Fruit fly (Drosophila melanogaster) whole organism, adult: Measurements from ENCODE around the gene Nlg4.

Source experiments
- CG11617 ChIP-seq: fragments of 200-800 bp; sonication (Bioruptor generic); optimal IDR thresholded peaks from 2 replicates; lab custom pipeline; 2017; ENCODE audit warnings: mild to moderate bottlenecking, missing biosample characterization, missing genetic modification reagents, missing genetic modification characterization
- CG14711 ChIP-seq: fragments of 200-800 bp; sonication (Bioruptor generic); optimal IDR thresholded peaks from 2 replicates; lab custom pipeline; 2018; ENCODE audit warnings: missing biosample characterization, mild to moderate bottlenecking, missing genetic modification characterization, moderate library complexity
- CG1620 ChIP-seq: fragments of 200-800 bp; sonication (Bioruptor generic); optimal IDR thresholded peaks from 2 replicates; lab custom pipeline; 2016; ENCODE audit warnings: missing biosample characterization, missing genetic modification characterization
- CG33017 ChIP-seq: fragments of 200-800 bp; sonication (Bioruptor generic); optimal IDR thresholded peaks from 2 replicates; lab custom pipeline; 2018; ENCODE audit warnings: missing biosample characterization, mild to moderate bottlenecking, missing genetic modification characterization, moderate library complexity
- CG5204 ChIP-seq: fragments of 200-800 bp; sonication (Bioruptor generic); optimal IDR thresholded peaks from 2 replicates; lab custom pipeline; 2016; ENCODE audit warnings: missing biosample characterization, missing genetic modification characterization
- CG7045 ChIP-seq: fragments of 200-800 bp; sonication (Bioruptor generic); optimal IDR thresholded peaks from 2 replicates; lab custom pipeline; 2017; ENCODE audit warnings: missing biosample characterization, mild to moderate bottlenecking, missing genetic modification characterization
- Clk ChIP-seq: fragments of 200-800 bp; sonication (Bioruptor generic); optimal IDR thresholded peaks from 2 replicates; lab custom pipeline; 2017; ENCODE audit warnings: missing biosample characterization, missing genetic modification characterization
- Crg-1 ChIP-seq: fragments of 200-800 bp; sonication (Bioruptor generic); optimal IDR thresholded peaks from 2 replicates; lab custom pipeline; 2016; ENCODE audit warnings: missing biosample characterization, missing genetic modification characterization
- Hr96 ChIP-seq: fragments of 200-800 bp; sonication (Bioruptor generic); optimal IDR thresholded peaks from 2 replicates; lab custom pipeline; 2016; ENCODE audit warnings: missing biosample characterization, missing genetic modification characterization
- bab1 ChIP-seq: fragments of 200-800 bp; sonication (Bioruptor generic); optimal IDR thresholded peaks from 3 replicates; lab custom pipeline; 2019; ENCODE audit warnings: missing biosample characterization, mild to moderate bottlenecking, missing genetic modification characterization, moderate library complexity
- cic ChIP-seq: fragments of 200-800 bp; sonication (Bioruptor generic); optimal IDR thresholded peaks from 2 replicates; lab custom pipeline; 2017; ENCODE audit warnings: missing biosample characterization, mild to moderate bottlenecking, missing genetic modification characterization, moderate library complexity
- toe ChIP-seq: fragments of 200-800 bp; sonication (Bioruptor generic); optimal IDR thresholded peaks from 2 replicates; lab custom pipeline; 2016; ENCODE audit warnings: missing biosample characterization, missing genetic modification characterization

DNA sequence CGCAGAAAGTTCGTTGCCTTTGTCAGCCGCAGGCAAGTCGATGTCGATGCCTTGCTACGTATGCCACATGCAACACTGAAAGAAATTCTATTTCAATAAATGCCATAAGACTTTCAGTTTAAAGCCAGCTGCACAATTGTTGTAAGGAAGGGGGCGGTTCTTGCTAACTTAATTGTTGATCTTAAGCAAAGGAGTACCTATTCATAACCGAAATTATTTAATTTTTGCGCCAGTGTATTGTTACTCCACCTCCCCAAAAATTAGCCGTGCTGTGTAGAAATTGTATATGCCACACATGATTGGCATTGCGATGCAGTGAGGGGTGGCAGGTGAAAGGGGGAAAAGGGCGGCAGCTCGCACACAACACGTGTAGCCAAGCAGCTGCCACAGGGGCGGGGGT lies 19.6 kb upstream of the Nlg4 start:
- no peak for TF ChIP-seq cic
- TF ChIP-seq toe (GFP tag; lab: Kevin White, UChicago): no peak
- no peak for TF ChIP-seq Crg-1 (GFP tag; lab: Kevin White, UChicago)
- no peak for TF ChIP-seq CG14711 (tag; lab: Kevin White, UChicago)
- TF ChIP-seq CG33017 (tag; lab: Kevin White, UChicago): no peak
- TF ChIP-seq bab1 (GFP tag; lab: Kevin White, UChicago): no peak
- no peak for TF ChIP-seq CG5204
- TF ChIP-seq Hr96 (GFP tag; lab: Kevin White, UChicago): no peak
- no peak for TF ChIP-seq CG1620 (GFP tag; lab: Kevin White, UChicago)
- no peak for TF ChIP-seq Clk (GFP tag; lab: Kevin White, UChicago)
- TF ChIP-seq CG7045 (GFP tag; lab: Kevin White, UChicago): no peak
- TF ChIP-seq CG11617 (GFP tag; lab: Kevin White, UChicago): no peak
